Fruit fly (Drosophila melanogaster) whole organism, pupa: ENCODE data around the gene RpL28.

ENCODE experiments used
- CG13204 ChIP-seq: fragments of 200-800 bp; sonication (Bioruptor generic); optimal IDR thresholded peaks from 2 replicates; lab custom pipeline; 2018; ENCODE audit warnings: missing biosample characterization, mild to moderate bottlenecking, missing genetic modification characterization, moderate library complexity
- CG15710 ChIP-seq: fragments of 200-800 bp; sonication (Bioruptor generic); optimal IDR thresholded peaks from 2 replicates; lab custom pipeline; 2018; ENCODE audit warnings: missing biosample characterization, mild to moderate bottlenecking, missing genetic modification characterization, moderate library complexity
- CG17806 ChIP-seq: fragments of 200-800 bp; sonication (Bioruptor generic); optimal IDR thresholded peaks from 2 replicates; lab custom pipeline; 2018; ENCODE audit warnings: missing biosample characterization, mild to moderate bottlenecking, missing genetic modification characterization, moderate library complexity
- CG32121 ChIP-seq: fragments of 200-800 bp; sonication (Bioruptor generic); IDR thresholded peaks from 2 replicates; pipeline ENCODE4 v1.3.6; 2022; ENCODE audit warnings: missing biosample characterization, missing genetic modification characterization
- CG9948 ChIP-seq: fragments of 200-800 bp; sonication (Bioruptor generic); optimal IDR thresholded peaks from 2 replicates; lab custom pipeline; 2018; ENCODE audit warnings: missing biosample characterization, mild to moderate bottlenecking, missing genetic modification characterization, moderate library complexity
- Pif1B ChIP-seq: fragments of 200-800 bp; sonication (Bioruptor generic); optimal IDR thresholded peaks from 3 replicates; lab custom pipeline; 2016; ENCODE audit warnings: missing biosample characterization, missing genetic modification characterization

DNA sequence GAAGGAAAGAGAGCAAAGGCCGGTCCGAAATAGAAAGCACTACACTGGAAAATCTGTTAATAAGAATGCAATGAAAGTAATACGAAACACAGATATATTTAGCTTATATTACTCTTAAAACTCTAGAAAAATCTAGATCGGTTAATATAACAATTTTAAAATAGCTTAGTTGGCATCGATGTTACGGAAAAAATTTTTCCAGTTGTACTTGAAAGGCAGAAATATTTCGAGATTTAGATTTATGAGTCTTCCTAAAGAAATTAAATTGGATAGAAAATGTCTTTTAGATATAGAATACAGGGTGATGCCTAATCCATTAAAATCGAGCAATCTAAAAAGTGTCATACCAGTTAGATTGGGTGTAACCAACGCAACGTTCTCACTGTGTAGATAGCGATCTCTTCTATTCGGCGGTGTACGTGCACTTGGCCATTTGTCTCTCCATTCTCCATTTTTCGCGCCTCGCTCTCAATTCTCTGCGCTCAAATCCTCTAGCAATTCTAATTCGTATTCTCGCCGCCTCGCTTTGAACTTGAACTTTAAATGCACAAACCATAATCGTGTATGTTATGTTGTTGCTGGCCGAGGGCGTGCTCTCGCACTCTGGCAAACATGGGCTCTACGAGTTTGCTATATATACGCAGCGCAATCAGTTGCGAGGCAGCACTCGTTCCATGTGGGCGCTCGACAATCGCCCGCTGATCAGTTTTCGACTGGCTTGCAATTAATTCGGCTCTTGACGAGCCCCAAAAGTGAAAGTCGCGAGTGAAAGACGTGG, 27.4 kb upstream of the RpL28 start:
- peak; percentile 34 for TF ChIP-seq CG13204 (GFP tag; lab: Kevin White, UChicago)
- TF ChIP-seq CG9948 (tag; lab: Kevin White, UChicago), result peak; percentile 85
- peak; percentile 72 for TF ChIP-seq Pif1B (GFP tag; lab: Kevin White, UChicago)
- peak; percentile 64 for TF ChIP-seq CG15710 (tag; lab: Kevin White, UChicago)
- TF ChIP-seq CG17806 (tag; lab: Kevin White, UChicago), result peak; percentile 71
- peak; percentile 80 for TF ChIP-seq CG32121 (GFP tag; lab: Robert Waterston, UW)
